Worm (Caenorhabditis elegans): ENCODE measurements around the gene srh-61.

The srh-61 gene

ce11 chrII:12494556-12495131 lies 21.6 kb downstream of the srh-61 start, which contains the start of gene col-85 (continued):
- TF ChIP-seq unc-55 (GFP tag; optimal IDR thresholded peaks at IDR 0.05): no peak
- peak; percentile 93 for TF ChIP-seq ceh-9 (tag; optimal IDR thresholded peaks at IDR 0.05)
- peak; percentile 96 for TF ChIP-seq ceh-45 (GFP tag; IDR thresholded peaks at IDR 0.05)
- TF ChIP-seq ceh-19 (GFP tag; optimal IDR thresholded peaks at IDR 0.05): peak; percentile 94
- no peak for TF ChIP-seq elt-4 (tag; optimal IDR thresholded peaks at IDR 0.05)
- peak; percentile 92 for TF ChIP-seq sox-2 (GFP tag; IDR thresholded peaks at IDR 0.05)
- peak; percentile 95 for TF ChIP-seq K02D7.2 (tag; optimal IDR thresholded peaks at IDR 0.05)
- TF ChIP-seq ztf-16 (tag; optimal IDR thresholded peaks at IDR 0.05): peak; percentile 95
- TF ChIP-seq pat-9 (tag; optimal IDR thresholded peaks at IDR 0.05): peak; percentile 94
- TF ChIP-seq T23F11.4 (GFP tag; optimal IDR thresholded peaks at IDR 0.05): peak; percentile 97
- peak; percentile 89 for TF ChIP-seq sdc-2 (tag; optimal IDR thresholded peaks at IDR 0.05)
- TF ChIP-seq npax-4 (tag; optimal IDR thresholded peaks at IDR 0.05): peak; percentile 88
- TF ChIP-seq C08G9.2 (tag; optimal IDR thresholded peaks at IDR 0.05): peak; percentile 87
- peak; percentile 93 for TF ChIP-seq madf-2 (tag; optimal IDR thresholded peaks at IDR 0.05)
- TF ChIP-seq sox-4 (tag; optimal IDR thresholded peaks at IDR 0.05): peak; percentile 97
- no peak for TF ChIP-seq pha-4 (tag; optimal IDR thresholded peaks at IDR 0.05)
- peak; percentile 89 for TF ChIP-seq ref-2 (tag; optimal IDR thresholded peaks at IDR 0.05)
- peak; percentile 86 for TF ChIP-seq ceh-48 (tag; optimal IDR thresholded peaks at IDR 0.05)
- peak; percentile 90 for TF ChIP-seq hlh-8 (tag; optimal IDR thresholded peaks at IDR 0.05)
- TF ChIP-seq F13H6.1 (tag; optimal IDR thresholded peaks at IDR 0.05): peak; percentile 85
- TF ChIP-seq ets-4 (tag; optimal IDR thresholded peaks at IDR 0.05): peak; percentile 78
- peak; percentile 43 for TF ChIP-seq tbx-7 (tag; optimal IDR thresholded peaks at IDR 0.05)
- TF ChIP-seq fax-1 (tag; optimal IDR thresholded peaks at IDR 0.05): peak; percentile 88
- TF ChIP-seq ceh-31 (tag; optimal IDR thresholded peaks at IDR 0.05): peak; percentile 86
- peak; percentile 94 for TF ChIP-seq dmd-4 (tag; optimal IDR thresholded peaks at IDR 0.05; ENCODE audit: borderline replicate concordance)
- peak; percentile 92 for TF ChIP-seq tbx-2 (tag; optimal IDR thresholded peaks at IDR 0.05)
- peak; percentile 86 for TF ChIP-seq ceh-18 (tag; optimal IDR thresholded peaks at IDR 0.05)
- peak; percentile 93 for TF ChIP-seq che-1 (tag; optimal IDR thresholded peaks at IDR 0.05)
- peak; percentile 85 for TF ChIP-seq nhr-232 (tag; optimal IDR thresholded peaks at IDR 0.05)
- TF ChIP-seq pha-2 (tag; optimal IDR thresholded peaks at IDR 0.05): peak; percentile 94
- TF ChIP-seq ceh-34 (tag; optimal IDR thresholded peaks at IDR 0.05): peak; percentile 92
- peak; percentile 94 for TF ChIP-seq hlh-13 (GFP tag; optimal IDR thresholded peaks at IDR 0.05)
- peak; percentile 89 for TF ChIP-seq pag-3 (tag; optimal IDR thresholded peaks at IDR 0.05; ENCODE audit: borderline replicate concordance)
- TF ChIP-seq unc-3 (GFP tag; conservative IDR thresholded peaks at IDR 0.05): peak; percentile 94
- peak; percentile 94 for TF ChIP-seq unc-3 (tag; optimal IDR thresholded peaks at IDR 0.05)
- TF ChIP-seq hlh-6 (tag; optimal IDR thresholded peaks at IDR 0.05): peak; percentile 95
- peak; percentile 3 for TF ChIP-seq ceh-30 (tag; optimal IDR thresholded peaks at IDR 0.05)
- TF ChIP-seq pros-1 (tag; optimal IDR thresholded peaks at IDR 0.05): no peak
- no peak for TF ChIP-seq ceh-22 (tag; optimal IDR thresholded peaks at IDR 0.05)
- peak; percentile 90 for TF ChIP-seq C38D4.7 (GFP tag; optimal IDR thresholded peaks at IDR 0.05)
- TF ChIP-seq nhr-11 (tag; optimal IDR thresholded peaks at IDR 0.05): no peak

ce11 chrII:12494067-12494477 lies 22.1 kb downstream of the srh-61 start:
- TF ChIP-seq hlh-13 (GFP tag; optimal IDR thresholded peaks at IDR 0.05) (no peak), fkh-10 (GFP tag; optimal IDR thresholded peaks at IDR 0.05) (no peak), ceh-6 (GFP tag; optimal IDR thresholded peaks at IDR 0.05) (no peak), pqm-1 (tag; optimal IDR thresholded peaks at IDR 0.05) (no peak), ceh-48 (tag; optimal IDR thresholded peaks at IDR 0.05) (no peak), ceh-19 (GFP tag; optimal IDR thresholded peaks at IDR 0.05) (no peak), ceh-31 (tag; optimal IDR thresholded peaks at IDR 0.05) (no peak), ceh-18 (tag; optimal IDR thresholded peaks at IDR 0.05) (no peak)

All from whole organism, late embryonic.